ENCODE assay signal across 1 fruit fly cellular context in the genomic region with DNA sequence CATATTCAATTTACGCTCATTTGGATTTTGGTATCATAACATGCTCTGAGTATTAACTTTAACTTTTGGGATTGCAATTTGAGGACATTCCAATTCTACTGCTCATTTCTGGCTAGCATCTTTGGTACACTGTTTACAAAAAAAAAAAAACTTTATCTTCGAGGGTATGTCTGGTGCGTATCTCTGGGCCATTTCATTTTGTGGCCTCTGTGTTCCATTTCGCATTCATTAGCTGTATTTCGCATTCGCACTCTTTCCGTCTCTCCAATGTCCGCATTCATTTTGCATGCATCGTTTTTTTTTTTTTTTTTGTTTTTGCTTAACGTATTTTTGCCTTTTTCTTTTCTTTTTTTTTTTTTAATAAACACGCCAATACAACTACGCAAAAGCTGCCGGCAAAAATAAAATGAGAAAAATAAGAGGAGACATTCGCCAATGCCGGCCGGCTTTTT.
A peak's percentile ranks its signal among the peaks of the same experiment; 100 is the strongest.
TF ChIP-seq lines count a peak whose summit lies in the region.

No protein-coding gene starts in this region.

TF ChIP-seq in whole organism, embryonic, 481 proteins besides CTCF, POLR2A, EP300 and RAD21 (continued from another document and continues in another):
- TF ChIP-seq CG10209 (GFP tag; optimal IDR thresholded peaks at IDR 0.05; lab: Kevin White, UChicago) (no peak), CG2889 (GFP tag; IDR thresholded peaks at IDR 0.05; lab: Robert Waterston, UW) (no peak), CG1529 (GFP tag; optimal IDR thresholded peaks at IDR 0.05; lab: Kevin White, UChicago) (no peak), TFAM (GFP tag; optimal IDR thresholded peaks at IDR 0.05; lab: Kevin White, UChicago) (no peak), Camta (GFP tag; optimal IDR thresholded peaks at IDR 0.05; lab: Kevin White, UChicago) (no peak), btn (GFP tag; optimal IDR thresholded peaks at IDR 0.05; lab: Kevin White, UChicago) (no peak), CG6813 (GFP tag; optimal IDR thresholded peaks at IDR 0.05; lab: Kevin White, UChicago) (no peak), CG2202 (tag; optimal IDR thresholded peaks at IDR 0.05; lab: Kevin White, UChicago) (no peak), Antp (GFP tag; optimal IDR thresholded peaks at IDR 0.05; lab: Kevin White, UChicago) (peak; percentile 20), rib (GFP tag; IDR thresholded peaks at IDR 0.05; lab: Robert Waterston, UW) (no peak), esg (GFP tag; conservative IDR thresholded peaks at IDR 0.05; lab: Robert Waterston, UW) (no peak; the same call in 1 of the 2 replicates), CG9817 (tag; optimal IDR thresholded peaks at IDR 0.05; lab: Kevin White, UChicago) (no peak), nmo (GFP tag; optimal IDR thresholded peaks at IDR 0.05; lab: Kevin White, UChicago) (peak; percentile 39), sd (tag; optimal IDR thresholded peaks at IDR 0.05; lab: Kevin White, UChicago) (no peak), ara (GFP tag; IDR thresholded peaks at IDR 0.05; lab: Robert Waterston, UW) (no peak), row (GFP tag; IDR thresholded peaks at IDR 0.05; lab: Robert Waterston, UW) (peak; percentile 59), crol (GFP tag; IDR thresholded peaks at IDR 0.05; lab: Robert Waterston, UW) (no peak), CG8388 (GFP tag; optimal IDR thresholded peaks at IDR 0.05; lab: Kevin White, UChicago) (no peak), NK7.1 (GFP tag; optimal IDR thresholded peaks at IDR 0.05; lab: Kevin White, UChicago) (no peak), unc-4 (GFP tag; IDR thresholded peaks at IDR 0.05; lab: Robert Waterston, UW; ENCODE audit: partially characterized antibody) (no peak), CG8290 (GFP tag; optimal IDR thresholded peaks at IDR 0.05; lab: Kevin White, UChicago) (no peak), CG8290 (tag; optimal IDR thresholded peaks at IDR 0.05; lab: Kevin White, UChicago) (no peak), ems (GFP tag; optimal IDR thresholded peaks at IDR 0.05; lab: Kevin White, UChicago) (no peak), Trl (optimal IDR thresholded peaks at IDR 0.05; lab: Kevin White, UChicago) (no peak), Trl (GFP tag; optimal IDR thresholded peaks at IDR 0.05; lab: Kevin White, UChicago) (peak; percentile 14), D19B (GFP tag; optimal IDR thresholded peaks at IDR 0.05; lab: Kevin White, UChicago) (peak; percentile 33), ci (GFP tag; IDR thresholded peaks at IDR 0.05; lab: Robert Waterston, UW) (peak; percentile 62; the same call in 1 of the 3 replicates), CG10267 (tag; optimal IDR thresholded peaks at IDR 0.05; lab: Kevin White, UChicago) (no peak), CG1602 (GFP tag; optimal IDR thresholded peaks at IDR 0.05; lab: Kevin White, UChicago) (no peak), Xbp1 (GFP tag; optimal IDR thresholded peaks at IDR 0.05; lab: Kevin White, UChicago) (no peak), CG43689 (GFP tag; IDR thresholded peaks at IDR 0.05; lab: Robert Waterston, UW) (no peak), unpg (GFP tag; optimal IDR thresholded peaks at IDR 0.05; lab: Kevin White, UChicago) (peak; percentile 7), NC2β (GFP tag; optimal IDR thresholded peaks at IDR 0.05; lab: Kevin White, UChicago) (no peak), Bdp1 (GFP tag; optimal IDR thresholded peaks at IDR 0.05; lab: Kevin White, UChicago) (no peak), chm (GFP tag; IDR thresholded peaks at IDR 0.05; lab: Robert Waterston, UW) (no peak), crc (GFP tag; optimal IDR thresholded peaks at IDR 0.05; lab: Kevin White, UChicago) (no peak), Rx (GFP tag; IDR thresholded peaks at IDR 0.05; lab: Robert Waterston, UW) (no peak), Deaf1 (tag; optimal IDR thresholded peaks at IDR 0.05; lab: Kevin White, UChicago) (no peak), CG12071 (GFP tag; optimal IDR thresholded peaks at IDR 0.05; lab: Kevin White, UChicago) (no peak), Gug (GFP tag; IDR thresholded peaks at IDR 0.05; lab: Robert Waterston, UW) (0 out of 4 replicates have a peak, but pooled peaks have one; percentile 7), ab (GFP tag; optimal IDR thresholded peaks at IDR 0.05; lab: Kevin White, UChicago) (no peak), cas (GFP tag; IDR thresholded peaks at IDR 0.05; lab: Robert Waterston, UW) (no peak), Doc2 (GFP tag; IDR thresholded peaks at IDR 0.05; lab: Robert Waterston, UW) (no peak), usp (GFP tag; optimal IDR thresholded peaks at IDR 0.05; lab: Kevin White, UChicago) (no peak), CG17359 (tag; optimal IDR thresholded peaks at IDR 0.05; lab: Kevin White, UChicago) (peak; percentile 36), sqz (GFP tag; optimal IDR thresholded peaks at IDR 0.05; lab: Kevin White, UChicago) (no peak), maf-S (GFP tag; optimal IDR thresholded peaks at IDR 0.05; lab: Kevin White, UChicago) (no peak), CG2678 (tag; optimal IDR thresholded peaks at IDR 0.05; lab: Kevin White, UChicago) (peak; percentile 27), en (GFP tag; optimal IDR thresholded peaks at IDR 0.05; lab: Kevin White, UChicago) (no peak), Meics (GFP tag; optimal IDR thresholded peaks at IDR 0.05; lab: Kevin White, UChicago) (no peak), CG1832 (GFP tag; optimal IDR thresholded peaks at IDR 0.05; lab: Kevin White, UChicago) (no peak), Xrp1 (GFP tag; IDR thresholded peaks at IDR 0.05; lab: Robert Waterston, UW) (no peak), CG5245 (GFP tag; optimal IDR thresholded peaks at IDR 0.05; lab: Kevin White, UChicago) (no peak), kah (GFP tag; optimal IDR thresholded peaks at IDR 0.05; lab: Kevin White, UChicago) (no peak), CG6689 (GFP tag; IDR thresholded peaks at IDR 0.05; lab: Robert Waterston, UW) (no peak), sisA (GFP tag; IDR thresholded peaks at IDR 0.05; lab: Robert Waterston, UW) (peak; percentile 38; the same call in 1 of the 2 replicates), ERR (GFP tag; optimal IDR thresholded peaks at IDR 0.05; lab: Kevin White, UChicago) (no peak), mirr (GFP tag; optimal IDR thresholded peaks at IDR 0.05; lab: Kevin White, UChicago) (no peak), CG11695 (GFP tag; IDR thresholded peaks at IDR 0.05; lab: Robert Waterston, UW) (no peak), onecut (GFP tag; IDR thresholded peaks at IDR 0.05; lab: Robert Waterston, UW) (no peak), CG7372 (GFP tag; IDR thresholded peaks at IDR 0.05; lab: Robert Waterston, UW) (no peak), CG17829 (tag; optimal IDR thresholded peaks at IDR 0.05; lab: Kevin White, UChicago) (no peak), Dp (GFP tag; optimal IDR thresholded peaks at IDR 0.05; lab: Kevin White, UChicago) (no peak), CG5180 (GFP tag; optimal IDR thresholded peaks at IDR 0.05; lab: Kevin White, UChicago) (no peak), Lhr (GFP tag; optimal IDR thresholded peaks at IDR 0.05; lab: Kevin White, UChicago) (no peak), Sox102F (GFP tag; optimal IDR thresholded peaks at IDR 0.05; lab: Kevin White, UChicago) (peak; percentile 29), CG8765 (GFP tag; IDR thresholded peaks at IDR 0.05; lab: Robert Waterston, UW) (no peak), CG6254 (GFP tag; optimal IDR thresholded peaks at IDR 0.05; lab: Kevin White, UChicago) (no peak), Hr78 (GFP tag; optimal IDR thresholded peaks at IDR 0.05; lab: Kevin White, UChicago) (no peak), gro (GFP tag; optimal IDR thresholded peaks at IDR 0.05; lab: Kevin White, UChicago) (no peak), YL-1 (GFP tag; optimal IDR thresholded peaks at IDR 0.05; lab: Kevin White, UChicago) (no peak), h (optimal IDR thresholded peaks at IDR 0.05; lab: Kevin White, UChicago) (no peak), ro (GFP tag; IDR thresholded peaks at IDR 0.05; lab: Robert Waterston, UW) (no peak), CG11247 (GFP tag; IDR thresholded peaks at IDR 0.05; lab: Robert Waterston, UW) (no peak), dimm (GFP tag; IDR thresholded peaks at IDR 0.05; lab: Robert Waterston, UW) (no peak), p53 (GFP tag; optimal IDR thresholded peaks at IDR 0.05; lab: Kevin White, UChicago) (no peak), fd3F (GFP tag; optimal IDR thresholded peaks at IDR 0.05; lab: Kevin White, UChicago) (no peak), H2.0 (GFP tag; IDR thresholded peaks at IDR 0.05; lab: Robert Waterston, UW) (no peak), zfh2 (GFP tag; optimal IDR thresholded peaks at IDR 0.05; lab: Kevin White, UChicago) (peak; percentile 32), CG11696 (GFP tag; IDR thresholded peaks at IDR 0.05; lab: Robert Waterston, UW) (no peak), CG16863 (GFP tag; optimal IDR thresholded peaks at IDR 0.05; lab: Kevin White, UChicago) (no peak), CG7786 (GFP tag; optimal IDR thresholded peaks at IDR 0.05; lab: Kevin White, UChicago) (peak; percentile 7), jumu (GFP tag; optimal IDR thresholded peaks at IDR 0.05; lab: Kevin White, UChicago) (no peak), Awh (GFP tag; IDR thresholded peaks at IDR 0.05; lab: Robert Waterston, UW) (0 out of 2 replicates have a peak, but pooled peaks have one; percentile 15), knrl (GFP tag; IDR thresholded peaks at IDR 0.05; lab: Robert Waterston, UW; ENCODE audit: partially characterized antibody) (no peak), wdn (GFP tag; IDR thresholded peaks at IDR 0.05; lab: Robert Waterston, UW) (no peak), NC2α (GFP tag; optimal IDR thresholded peaks at IDR 0.05; lab: Kevin White, UChicago) (no peak), org-1 (GFP tag; optimal IDR thresholded peaks at IDR 0.05; lab: Kevin White, UChicago) (no peak), sim (GFP tag; IDR thresholded peaks at IDR 0.05; lab: Robert Waterston, UW) (no peak), CG34422 (GFP tag; IDR thresholded peaks at IDR 0.05; lab: Robert Waterston, UW) (no peak), CG4328 (GFP tag; optimal IDR thresholded peaks at IDR 0.05; lab: Kevin White, UChicago) (no peak), CG15479 (GFP tag; optimal IDR thresholded peaks at IDR 0.05; lab: Kevin White, UChicago) (no peak), pfk (GFP tag; optimal IDR thresholded peaks at IDR 0.05; lab: Kevin White, UChicago) (no peak), schlank (tag; optimal IDR thresholded peaks at IDR 0.05; lab: Kevin White, UChicago) (no peak), CG15269 (tag; optimal IDR thresholded peaks at IDR 0.05; lab: Kevin White, UChicago) (peak; percentile 1), CG18599 (GFP tag; optimal IDR thresholded peaks at IDR 0.05; lab: Kevin White, UChicago) (no peak), so (GFP tag; IDR thresholded peaks at IDR 0.05; lab: Robert Waterston, UW) (no peak), run (tag; optimal IDR thresholded peaks at IDR 0.05; lab: Kevin White, UChicago) (no peak), CG33557 (GFP tag; optimal IDR thresholded peaks at IDR 0.05; lab: Kevin White, UChicago) (no peak), Hey (tag; optimal IDR thresholded peaks at IDR 0.05; lab: Kevin White, UChicago) (no peak), Blimp-1 (GFP tag; optimal IDR thresholded peaks at IDR 0.05; lab: Kevin White, UChicago) (peak; percentile 6), CG31441 (GFP tag; IDR thresholded peaks at IDR 0.05; lab: Robert Waterston, UW) (no peak), lov (optimal IDR thresholded peaks at IDR 0.05; lab: Kevin White, UChicago) (no peak), lov (GFP tag; IDR thresholded peaks at IDR 0.05; lab: Robert Waterston, UW) (no peak), jing (GFP tag; optimal IDR thresholded peaks at IDR 0.05; lab: Kevin White, UChicago) (no peak), ash1 (GFP tag; optimal IDR thresholded peaks at IDR 0.05; lab: Kevin White, UChicago) (no peak), Asciz (GFP tag; optimal IDR thresholded peaks at IDR 0.05; lab: Kevin White, UChicago) (peak; percentile 23), CG3838 (GFP tag; optimal IDR thresholded peaks at IDR 0.05; lab: Kevin White, UChicago) (no peak), CG6683 (GFP tag; optimal IDR thresholded peaks at IDR 0.05; lab: Kevin White, UChicago) (no peak), CG11093 (GFP tag; IDR thresholded peaks at IDR 0.05; lab: Robert Waterston, UW) (no peak), sob (GFP tag; IDR thresholded peaks at IDR 0.05; lab: Robert Waterston, UW) (no peak), bowl (GFP tag; IDR thresholded peaks at IDR 0.05; lab: Robert Waterston, UW) (no peak), aop (GFP tag; IDR thresholded peaks at IDR 0.05; lab: Robert Waterston, UW) (no peak), chif (GFP tag; optimal IDR thresholded peaks at IDR 0.05; lab: Kevin White, UChicago) (peak in 1 of 2 experiments; percentile 15), bab2 (GFP tag; optimal IDR thresholded peaks at IDR 0.05; lab: Kevin White, UChicago) (peak; percentile 16), CG6791 (GFP tag; IDR thresholded peaks at IDR 0.05; lab: Robert Waterston, UW; ENCODE audit: partially characterized antibody) (no peak), HLH54F (GFP tag; optimal IDR thresholded peaks at IDR 0.05; lab: Kevin White, UChicago) (no peak), CG8089 (GFP tag; optimal IDR thresholded peaks at IDR 0.05; lab: Kevin White, UChicago) (peak; percentile 2), Bgb (GFP tag; IDR thresholded peaks at IDR 0.05; lab: Robert Waterston, UW; ENCODE audit: partially characterized antibody) (no peak), luna (GFP tag; optimal IDR thresholded peaks at IDR 0.05; lab: Kevin White, UChicago) (no peak), Hsf (GFP tag; optimal IDR thresholded peaks at IDR 0.05; lab: Kevin White, UChicago) (no peak), bigmax (GFP tag; optimal IDR thresholded peaks at IDR 0.05; lab: Kevin White, UChicago) (no peak), Fer3 (tag; optimal IDR thresholded peaks at IDR 0.05; lab: Kevin White, UChicago) (no peak), sens (GFP tag; lab: Kevin White, UChicago) (peak; percentile 43), Hr3 (GFP tag; optimal IDR thresholded peaks at IDR 0.05; lab: Kevin White, UChicago) (no peak), zen (tag; optimal IDR thresholded peaks at IDR 0.05; lab: Kevin White, UChicago) (no peak), CG18476 (GFP tag; optimal IDR thresholded peaks at IDR 0.05; lab: Kevin White, UChicago) (no peak), CG16815 (GFP tag; optimal IDR thresholded peaks at IDR 0.05; lab: Kevin White, UChicago) (no peak), cwo (GFP tag; optimal IDR thresholded peaks at IDR 0.05; lab: Kevin White, UChicago) (no peak), tap (tag; optimal IDR thresholded peaks at IDR 0.05; lab: Kevin White, UChicago) (no peak), HLHmδ (GFP tag; optimal IDR thresholded peaks at IDR 0.05; lab: Kevin White, UChicago) (no peak), Ada2b (GFP tag; IDR thresholded peaks at IDR 0.05; lab: Robert Waterston, UW) (peak; percentile 48), CG15011 (GFP tag; optimal IDR thresholded peaks at IDR 0.05; lab: Kevin White, UChicago) (no peak), nom (GFP tag; optimal IDR thresholded peaks at IDR 0.05; lab: Kevin White, UChicago) (peak; percentile 95)
